Worm (Caenorhabditis elegans) whole organism, L4 larva: ENCODE measurements around the gene osta-2.

Source experiments
- D1046.2 ChIP-seq: fragments of 200-800 bp; sonication (Bioruptor generic); IDR thresholded peaks from 2 replicates; pipeline ENCODE4 v1.3.6; 2022; ENCODE audit warnings: missing genetic modification characterization, missing compliant biosample characterization
- F10B5.3 ChIP-seq: sonication (generic microtip); optimal IDR thresholded peaks from 2 replicates; lab custom pipeline; 2016; ENCODE audit warnings: mild to moderate bottlenecking, missing genetic modification characterization, missing compliant biosample characterization
- F44E2.7 ChIP-seq: fragments of 200-800 bp; sonication (Bioruptor generic); IDR thresholded peaks from 2 replicates; pipeline ENCODE4 v2.1.2; 2022; ENCODE audit warnings: missing genetic modification characterization, missing compliant biosample characterization
- F49E8.2 ChIP-seq: sonication (generic microtip); optimal IDR thresholded peaks from 2 replicates; lab custom pipeline; 2016; ENCODE audit warnings: missing compliant biosample characterization, mild to moderate bottlenecking, missing genetic modification characterization, borderline replicate concordance
- T20F7.1 ChIP-seq: fragments of 200-800 bp; sonication (Bioruptor generic); optimal IDR thresholded peaks from 2 replicates; lab custom pipeline; 2018; ENCODE audit warnings: mild to moderate bottlenecking, missing genetic modification characterization, missing compliant biosample characterization
- T26A8.4 ChIP-seq: fragments of 200-800 bp; sonication (Bioruptor generic); IDR thresholded peaks from 2 replicates; pipeline ENCODE4 v1.3.6; 2022; ENCODE audit warnings: missing genetic modification characterization, missing compliant biosample characterization
- Y105C5A.15 ChIP-seq: fragments of 200-800 bp; sonication (Bioruptor generic); IDR thresholded peaks from 2 replicates; pipeline ENCODE4 v1.3.6; 2022; ENCODE audit warnings: missing genetic modification characterization, missing compliant biosample characterization
- Y5F2A.4 ChIP-seq: fragments of 200-800 bp; sonication (Bioruptor generic); optimal IDR thresholded peaks from 2 replicates; lab custom pipeline; 2018; ENCODE audit warnings: mild to moderate bottlenecking, missing genetic modification characterization, missing compliant biosample characterization
- ZK546.5 ChIP-seq, 2 experiments: sonication (generic microtip); optimal IDR thresholded peaks; 2 replicates each; lab custom pipeline; 2017; ENCODE audit warnings: missing biosample characterization in 2 of 2, missing genetic modification characterization in 2 of 2
- ceh-28 ChIP-seq: fragments of 150-350 bp; optimal IDR thresholded peaks from 2 replicates; lab custom pipeline; 2014; ENCODE audit warnings: missing biosample characterization, missing genetic modification reagents, missing genetic modification characterization
- ceh-32 ChIP-seq: sonication (generic microtip); optimal IDR thresholded peaks from 2 replicates; lab custom pipeline; 2016; ENCODE audit warnings: mild to moderate bottlenecking, missing genetic modification characterization, missing compliant biosample characterization; ENCODE audit not compliant: poor library complexity
- ces-1 ChIP-seq: fragments of 150-350 bp; sonication (generic microtip); optimal IDR thresholded peaks from 4 replicates; lab custom pipeline; 2014; ENCODE audit warnings: missing biosample characterization, missing genetic modification reagents, missing genetic modification characterization
- daf-16 ChIP-seq, 3 experiments: sonication (generic microtip); optimal IDR thresholded peaks; 2 replicates each; lab custom pipeline; 2016 to 2017; ENCODE audit warnings: missing genetic modification characterization in 3 of 3, missing genetic modification reagents in 3 of 3, mild to moderate bottlenecking in 2 of 3, missing compliant biosample characterization in 2 of 3, missing biosample characterization in 1 of 3, moderate library complexity in 1 of 3
- daf-19 ChIP-seq: fragments of 200-800 bp; sonication (Bioruptor generic); conservative IDR thresholded peaks from 2 replicates; pipeline ENCODE4 v1.3.6; 2022; ENCODE audit warnings: missing genetic modification characterization, missing compliant biosample characterization
- dmd-6 ChIP-seq: fragments of 200-800 bp; sonication (Bioruptor generic); IDR thresholded peaks from 2 replicates; pipeline ENCODE4 v1.3.6; 2022; ENCODE audit warnings: missing genetic modification reagents, missing genetic modification characterization, missing compliant biosample characterization
- dmd-8 ChIP-seq: fragments of 200-800 bp; sonication (Bioruptor generic); IDR thresholded peaks from 2 replicates; pipeline ENCODE4 v1.3.6; 2022; ENCODE audit warnings: missing genetic modification characterization, missing compliant biosample characterization
- duxl-1 ChIP-seq: sonication (generic microtip); optimal IDR thresholded peaks from 2 replicates; lab custom pipeline; 2016; ENCODE audit warnings: mild to moderate bottlenecking, missing genetic modification characterization, moderate library complexity, missing compliant biosample characterization; ENCODE audit not compliant: poor library complexity
- dve-1 ChIP-seq: sonication (generic microtip); optimal IDR thresholded peaks from 2 replicates; lab custom pipeline; 2017; ENCODE audit warnings: antibody characterized with exemption, mild to moderate bottlenecking, missing genetic modification characterization, missing compliant biosample characterization; ENCODE audit not compliant: insufficient read depth
- egl-27 ChIP-seq: sonication (generic microtip); optimal IDR thresholded peaks from 3 replicates; lab custom pipeline; 2017; ENCODE audit warnings: missing biosample characterization, missing genetic modification reagents, missing genetic modification characterization
- fkh-10 ChIP-seq: fragments of 150-350 bp; optimal IDR thresholded peaks from 2 replicates; lab custom pipeline; 2014; ENCODE audit warnings: missing biosample characterization, missing genetic modification reagents, missing genetic modification characterization
- hlh-30 ChIP-seq: sonication (generic microtip); optimal IDR thresholded peaks from 2 replicates; lab custom pipeline; 2017; ENCODE audit warnings: antibody characterized with exemption, mild to moderate bottlenecking, missing genetic modification characterization, missing compliant biosample characterization; ENCODE audit not compliant: insufficient read depth
- jun-1 ChIP-seq: fragments of 150-350 bp; optimal IDR thresholded peaks from 2 replicates; lab custom pipeline; 2014; ENCODE audit warnings: missing biosample characterization, missing genetic modification reagents, missing genetic modification characterization
- lin-13 ChIP-seq: fragments of 150-350 bp; optimal IDR thresholded peaks from 2 replicates; lab custom pipeline; 2014; ENCODE audit warnings: missing biosample characterization, missing genetic modification reagents, missing genetic modification characterization
- lin-38 ChIP-seq: fragments of 200-800 bp; sonication (Bioruptor generic); IDR thresholded peaks from 2 replicates; pipeline ENCODE4 v1.3.6; 2022; ENCODE audit warnings: missing genetic modification reagents, missing genetic modification characterization, missing compliant biosample characterization
- lir-3 ChIP-seq: sonication (generic microtip); optimal IDR thresholded peaks from 2 replicates; lab custom pipeline; 2016; ENCODE audit warnings: mild to moderate bottlenecking, missing genetic modification characterization, missing compliant biosample characterization
- lsy-2 ChIP-seq, 2 experiments: fragments of 150-350 bp in 1 of 2; sonication (generic microtip) in 1 of 2; optimal IDR thresholded peaks; 2 replicates each; lab custom pipeline; 2014 to 2017; ENCODE audit warnings: missing biosample characterization in 2 of 2, missing genetic modification characterization in 2 of 2
- mep-1 ChIP-seq: fragments of 150-350 bp; sonication (generic microtip); optimal IDR thresholded peaks from 3 replicates; lab custom pipeline; 2014; ENCODE audit warnings: missing biosample characterization, missing genetic modification characterization
- mes-2 ChIP-seq: sonication (generic microtip); optimal IDR thresholded peaks from 2 replicates; lab custom pipeline; 2016; ENCODE audit warnings: missing genotype, mild to moderate bottlenecking, missing genetic modification characterization, missing compliant biosample characterization; ENCODE audit not compliant: poor library complexity, severe bottlenecking
- mxl-3 ChIP-seq: fragments of 200-800 bp; sonication (Bioruptor generic); optimal IDR thresholded peaks from 2 replicates; lab custom pipeline; 2018; ENCODE audit warnings: mild to moderate bottlenecking, missing genetic modification characterization, missing compliant biosample characterization
- nhr-10 ChIP-seq: fragments of 150-350 bp; optimal IDR thresholded peaks from 2 replicates; lab custom pipeline; 2014; ENCODE audit warnings: missing biosample characterization, missing genetic modification characterization
- nhr-11 ChIP-seq: fragments of 150-350 bp; optimal IDR thresholded peaks from 2 replicates; lab custom pipeline; 2014; ENCODE audit warnings: missing biosample characterization, missing genetic modification characterization
- nhr-237 ChIP-seq: sonication (generic microtip); optimal IDR thresholded peaks from 2 replicates; lab custom pipeline; 2017; ENCODE audit warnings: missing biosample characterization, missing genetic modification characterization
- nhr-42 ChIP-seq: fragments of 200-800 bp; sonication (Bioruptor generic); IDR thresholded peaks from 2 replicates; pipeline ENCODE4 v1.3.6; 2022; ENCODE audit warnings: missing genetic modification characterization, missing compliant biosample characterization
- nhr-76 ChIP-seq: fragments of 150-350 bp; optimal IDR thresholded peaks from 2 replicates; lab custom pipeline; 2014; ENCODE audit warnings: missing biosample characterization, missing genetic modification characterization
- pha-4 ChIP-seq, 2 experiments: fragments of 150-350 bp in 1 of 2; fragments of 200-800 bp in 1 of 2; sonication (Bioruptor generic) in 1 of 2; IDR thresholded peaks in 1 of 2; optimal IDR thresholded peaks in 1 of 2; 2 replicates each; pipeline versions ENCODE4 v1.3.6 to Lab custom; 2014 to 2022; ENCODE audit warnings: missing genetic modification characterization in 2 of 2, missing genetic modification reagents in 2 of 2, missing biosample characterization in 1 of 2, missing compliant biosample characterization in 1 of 2
- php-3 ChIP-seq: fragments of 200-800 bp; sonication (Bioruptor generic); IDR thresholded peaks from 2 replicates; pipeline ENCODE4 v1.3.6; 2022; ENCODE audit warnings: missing genetic modification reagents, missing genetic modification characterization, missing compliant biosample characterization
- pqm-1 ChIP-seq: sonication (generic microtip); optimal IDR thresholded peaks from 2 replicates; lab custom pipeline; 2017; ENCODE audit warnings: missing biosample characterization, missing genetic modification characterization
- rbr-2 ChIP-seq: sonication (generic microtip); optimal IDR thresholded peaks from 2 replicates; lab custom pipeline; 2016; ENCODE audit warnings: missing genotype, missing genetic modification characterization, missing compliant biosample characterization
- saeg-2 ChIP-seq: fragments of 200-800 bp; sonication (Bioruptor generic); IDR thresholded peaks from 2 replicates; pipeline ENCODE4 v1.3.6; 2022; ENCODE audit warnings: missing genetic modification reagents, missing genetic modification characterization, missing compliant biosample characterization
- sdz-12 ChIP-seq: fragments of 200-800 bp; sonication (Bioruptor generic); optimal IDR thresholded peaks from 2 replicates; lab custom pipeline; 2018; ENCODE audit warnings: mild to moderate bottlenecking, missing genetic modification characterization, missing compliant biosample characterization
- set-16 ChIP-seq: fragments of 200-800 bp; sonication (Bioruptor generic); IDR thresholded peaks from 2 replicates; pipeline ENCODE4 v1.3.6; 2022; ENCODE audit warnings: missing genetic modification reagents, missing genetic modification characterization, missing compliant biosample characterization
- snpc-1.2 ChIP-seq: fragments of 200-800 bp; sonication (Bioruptor generic); IDR thresholded peaks from 2 replicates; pipeline ENCODE4 v1.3.6; 2022; ENCODE audit warnings: missing genetic modification reagents, missing genetic modification characterization, missing compliant biosample characterization
- snpc-4 ChIP-seq: fragments of 150-350 bp; optimal IDR thresholded peaks from 2 replicates; lab custom pipeline; 2014; ENCODE audit warnings: missing biosample characterization, missing genetic modification characterization
- spr-1 ChIP-seq: sonication (generic microtip); optimal IDR thresholded peaks from 2 replicates; lab custom pipeline; 2016; ENCODE audit warnings: mild to moderate bottlenecking, missing genetic modification characterization, missing compliant biosample characterization
- unc-62 ChIP-seq, 3 experiments: fragments of 150-350 bp in 1 of 3; sonication (generic microtip); optimal IDR thresholded peaks in 2 of 3; peaks in 1 of 3; 1 replicate in 1 of 3; 2 replicates in 2 of 3; lab custom pipeline; 2014 to 2017; ENCODE audit warnings: missing biosample characterization in 3 of 3, missing genetic modification characterization in 3 of 3, missing genetic modification reagents in 3 of 3, missing genotype in 1 of 3
- zag-1 ChIP-seq: fragments of 150-350 bp; optimal IDR thresholded peaks from 2 replicates; lab custom pipeline; 2014; ENCODE audit warnings: missing biosample characterization, missing genetic modification characterization
- zfp-2 ChIP-seq: sonication (generic microtip); optimal IDR thresholded peaks from 2 replicates; lab custom pipeline; 2016; ENCODE audit warnings: mild to moderate bottlenecking, missing genetic modification characterization, missing compliant biosample characterization
- zfp-3 ChIP-seq: fragments of 200-800 bp; sonication (Bioruptor generic); conservative IDR thresholded peaks from 2 replicates; pipeline ENCODE4 v1.3.6; 2022; ENCODE audit warnings: missing genetic modification reagents, missing genetic modification characterization, missing compliant biosample characterization
- zip-11 ChIP-seq: fragments of 200-800 bp; sonication (Bioruptor generic); IDR thresholded peaks from 2 replicates; pipeline ENCODE4 v1.3.6; 2022; ENCODE audit warnings: missing genetic modification characterization, missing compliant biosample characterization
- ztf-11 ChIP-seq: fragments of 150-350 bp; optimal IDR thresholded peaks from 2 replicates; lab custom pipeline; 2014; ENCODE audit warnings: missing biosample characterization, missing genetic modification characterization

osta-2 gene

ce11 chrII:5698254-5698653 is 9.2 kb upstream of the osta-2 start (continued):
- TF ChIP-seq daf-19 (GFP tag; lab: Robert Waterston, UW) = no peak
- no peak for TF ChIP-seq D1046.2
- no peak for TF ChIP-seq lin-38 (GFP tag; lab: Robert Waterston, UW)
- no peak for TF ChIP-seq unc-62 (GFP tag; optimal IDR thresholded peaks at IDR 0.05 in 1 of 2; lab: Kevin White, UChicago)
- no peak for TF ChIP-seq unc-62 (tag; optimal IDR thresholded peaks at IDR 0.05; lab: Kevin White, UChicago)
- no peak for TF ChIP-seq rbr-2 (tag; lab: Kevin White, UChicago)
- TF ChIP-seq Y105C5A.15 (GFP tag; lab: Robert Waterston, UW) = no peak
- no peak for TF ChIP-seq F49E8.2 (tag; lab: Kevin White, UChicago)
- no peak for TF ChIP-seq zfp-3
- no peak for TF ChIP-seq snpc-4 (tag; lab: Kevin White, UChicago)
- TF ChIP-seq ztf-11 (tag; lab: Kevin White, UChicago) = no peak
- TF ChIP-seq zag-1 (tag; lab: Kevin White, UChicago) = no peak
- TF ChIP-seq spr-1 (tag; lab: Kevin White, UChicago) = no peak
- TF ChIP-seq php-3 (GFP tag; lab: Robert Waterston, UW) = no peak
- TF ChIP-seq F44E2.7 (GFP tag; lab: Robert Waterston, UW) = no peak
- no peak for TF ChIP-seq ces-1 (GFP tag; lab: Kevin White, UChicago)
- TF ChIP-seq pha-4 (GFP tag; IDR thresholded peaks at IDR 0.05; lab: Robert Waterston, UW) = no peak
- TF ChIP-seq pha-4 (tag; optimal IDR thresholded peaks at IDR 0.05; lab: Kevin White, UChicago) = no peak
- peak; percentile 7 for TF ChIP-seq mep-1 (tag; lab: Kevin White, UChicago)
- TF ChIP-seq dmd-6 = peak; percentile 78
- no peak for TF ChIP-seq ceh-32 (tag; lab: Kevin White, UChicago)
- no peak for TF ChIP-seq egl-27 (tag; lab: Kevin White, UChicago)
- no peak for TF ChIP-seq lir-3 (tag; lab: Kevin White, UChicago)
- no peak for TF ChIP-seq mes-2 (tag; lab: Kevin White, UChicago)
- TF ChIP-seq ceh-28 (tag; lab: Kevin White, UChicago) = no peak
- TF ChIP-seq daf-16 (GFP tag; optimal IDR thresholded peaks at IDR 0.05; lab: Kevin White, UChicago) = no peak
- no peak for TF ChIP-seq daf-16 (tag; optimal IDR thresholded peaks at IDR 0.05; lab: Kevin White, UChicago)
- TF ChIP-seq lin-13 (GFP tag; lab: Kevin White, UChicago) = no peak
- no peak for TF ChIP-seq nhr-237 (tag; lab: Kevin White, UChicago)
- no peak for TF ChIP-seq nhr-42
- no peak for TF ChIP-seq zfp-2
- TF ChIP-seq nhr-11 (tag; lab: Kevin White, UChicago) = peak; percentile 47
- no peak for TF ChIP-seq lsy-2 (tag; optimal IDR thresholded peaks at IDR 0.05; lab: Kevin White, UChicago)
- no peak for TF ChIP-seq nhr-76 (tag; lab: Kevin White, UChicago)
- TF ChIP-seq dve-1 (tag; lab: Kevin White, UChicago) = peak; percentile 52
- no peak for TF ChIP-seq F10B5.3
- TF ChIP-seq jun-1 (tag; lab: Kevin White, UChicago) = no peak
- TF ChIP-seq hlh-30 = peak; percentile 90
- no peak for TF ChIP-seq sdz-12 (GFP tag; lab: Kevin White, UChicago)
- TF ChIP-seq Y5F2A.4 = no peak
- peak; percentile 31 for TF ChIP-seq mxl-3 (GFP tag; lab: Kevin White, UChicago)
- no peak for TF ChIP-seq fkh-10 (GFP tag; lab: Kevin White, UChicago)
- no peak for TF ChIP-seq snpc-1.2 (GFP tag; lab: Robert Waterston, UW)
- TF ChIP-seq dmd-8 (GFP tag; lab: Robert Waterston, UW) = no peak
- TF ChIP-seq nhr-10 = no peak
- TF ChIP-seq pqm-1 (tag; lab: Kevin White, UChicago) = no peak
- TF ChIP-seq ZK546.5 (tag; optimal IDR thresholded peaks at IDR 0.05; lab: Kevin White, UChicago) = no peak
- no peak for TF ChIP-seq T20F7.1 (GFP tag; lab: Kevin White, UChicago)
- TF ChIP-seq set-16 = no peak
- TF ChIP-seq zip-11 = no peak
- TF ChIP-seq duxl-1 (tag; lab: Kevin White, UChicago) = no peak
- TF ChIP-seq T26A8.4 = no peak
- no peak for TF ChIP-seq saeg-2 (GFP tag; lab: Robert Waterston, UW)
